Fruit fly (Drosophila melanogaster): ENCODE measurements around the gene mrn.

Gene mrn

DNA sequence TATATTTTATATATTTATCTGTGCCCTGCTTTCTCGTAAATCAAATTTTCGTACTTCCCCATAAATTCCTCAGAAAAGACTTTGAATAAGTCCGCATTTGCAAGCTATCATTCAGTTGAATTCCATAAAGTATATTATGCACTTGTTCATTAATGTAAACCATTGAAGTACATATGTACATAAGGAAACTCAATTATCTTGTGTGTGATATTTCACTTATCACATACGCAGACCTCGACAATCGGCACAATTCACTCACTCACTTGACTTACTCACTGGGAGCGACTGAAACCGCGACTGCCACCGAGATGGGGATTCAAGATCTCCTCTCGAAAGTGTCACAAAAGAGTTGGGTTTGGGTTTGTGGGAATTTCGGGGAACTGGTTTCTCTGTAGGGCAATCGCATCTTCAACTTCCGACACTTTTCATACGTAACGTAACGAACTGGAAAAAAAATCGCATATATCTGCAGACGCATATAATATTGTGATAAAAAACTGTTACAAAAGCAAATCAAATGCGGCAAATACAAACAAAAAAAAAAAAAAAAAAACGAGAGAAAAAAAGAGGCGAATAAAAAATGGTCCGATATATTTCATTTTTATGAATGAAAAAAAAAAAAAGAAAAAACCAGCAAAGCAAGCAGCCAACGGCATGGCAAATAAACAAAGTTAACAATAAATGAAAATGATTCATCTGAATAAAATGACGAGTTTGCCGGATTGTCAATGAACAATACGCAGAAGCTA lies 16.9 kb upstream of the mrn start:
- no peak for TF ChIP-seq bab1 (GFP tag; optimal IDR thresholded peaks at IDR 0.05)
- peak; percentile 78 for TF ChIP-seq kay (GFP tag; ENCODE audit: borderline replicate concordance)

DNA sequence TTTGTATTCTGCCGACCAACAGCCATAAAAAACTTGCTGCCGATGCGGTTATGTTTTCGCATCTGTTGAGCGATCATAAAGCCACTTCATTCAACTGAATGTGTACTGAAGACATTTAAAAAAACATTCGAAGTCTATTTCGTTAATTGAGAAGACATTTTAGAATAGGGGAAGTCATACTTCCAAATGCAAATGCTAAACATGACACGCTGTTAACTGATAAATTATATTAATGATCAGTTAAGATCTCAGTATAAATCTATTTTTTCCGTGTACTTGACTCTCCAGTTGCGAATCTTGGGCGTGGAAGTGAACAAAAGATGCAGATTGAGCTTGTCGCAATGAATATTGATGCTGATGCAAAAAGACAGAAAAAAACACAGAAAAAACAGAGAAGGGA lies 15.6 kb upstream of the mrn start:
- TF ChIP-seq Mnt (GFP tag; optimal IDR thresholded peaks at IDR 0.05) (no peak), tj (GFP tag; optimal IDR thresholded peaks at IDR 0.05) (peak; percentile 70)

DNA sequence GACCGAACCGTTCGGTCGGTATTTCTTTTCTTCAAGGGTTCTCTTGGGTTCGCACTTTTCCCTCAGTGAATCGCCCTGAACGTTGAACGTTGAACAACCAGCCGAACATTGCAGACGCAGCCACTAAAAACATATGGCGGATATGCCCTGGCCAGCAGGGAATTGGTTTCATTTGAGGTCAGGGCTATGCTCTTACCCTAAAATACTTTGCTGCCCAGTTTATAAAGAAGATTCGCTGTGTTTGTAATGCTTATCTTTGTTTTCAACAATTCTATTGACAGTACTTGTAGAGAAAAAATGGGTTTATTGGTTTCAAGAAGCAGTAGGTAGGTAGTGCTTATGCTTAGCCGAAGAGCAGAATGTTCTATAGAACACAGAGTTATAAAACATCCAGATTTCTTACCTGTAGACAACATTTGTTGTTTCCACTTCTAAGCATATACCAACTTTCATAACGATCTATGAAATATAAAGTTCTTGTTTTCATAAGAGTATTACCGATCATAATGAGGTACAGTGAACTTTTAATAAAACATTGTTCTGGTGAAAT lies 14.9 kb upstream of the mrn start:
- peak; percentile 35 for TF ChIP-seq CG12768 (GFP tag; optimal IDR thresholded peaks at IDR 0.05)
- TF ChIP-seq CG1620 (GFP tag; optimal IDR thresholded peaks at IDR 0.05), result no peak

DNA sequence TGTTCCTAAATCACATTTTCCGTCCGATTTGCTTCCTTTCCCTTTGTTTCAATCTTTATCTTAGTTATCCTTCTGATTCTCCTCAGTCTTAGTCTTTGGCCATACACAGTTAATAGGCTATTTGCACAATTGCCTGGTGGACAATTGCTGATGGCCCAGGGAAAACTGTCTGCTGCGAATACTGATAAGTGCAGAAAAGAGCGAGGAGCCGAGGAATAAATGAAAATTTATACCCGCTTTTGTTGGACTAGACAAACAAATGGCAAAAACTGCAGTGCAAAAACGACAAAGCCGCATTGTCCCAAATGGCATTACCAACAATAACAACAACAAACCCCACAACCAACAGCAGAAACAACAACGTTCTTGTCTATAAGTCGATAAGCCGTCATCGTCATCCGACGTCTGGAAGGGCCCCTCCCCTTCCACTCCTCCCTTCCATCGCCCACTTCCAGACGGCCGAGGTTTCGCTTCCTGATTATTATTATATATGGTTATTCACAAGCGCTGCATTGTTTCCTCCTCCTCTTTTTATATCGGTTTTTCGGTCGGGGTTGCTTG lies 13.8 kb upstream of the mrn start:
- TF ChIP-seq CG12768 (GFP tag; optimal IDR thresholded peaks at IDR 0.05), result peak; percentile 4
- peak; percentile 8 for TF ChIP-seq kay (GFP tag; ENCODE audit: borderline replicate concordance)
- no peak for TF ChIP-seq CG5204 (GFP tag; optimal IDR thresholded peaks at IDR 0.05)

DNA sequence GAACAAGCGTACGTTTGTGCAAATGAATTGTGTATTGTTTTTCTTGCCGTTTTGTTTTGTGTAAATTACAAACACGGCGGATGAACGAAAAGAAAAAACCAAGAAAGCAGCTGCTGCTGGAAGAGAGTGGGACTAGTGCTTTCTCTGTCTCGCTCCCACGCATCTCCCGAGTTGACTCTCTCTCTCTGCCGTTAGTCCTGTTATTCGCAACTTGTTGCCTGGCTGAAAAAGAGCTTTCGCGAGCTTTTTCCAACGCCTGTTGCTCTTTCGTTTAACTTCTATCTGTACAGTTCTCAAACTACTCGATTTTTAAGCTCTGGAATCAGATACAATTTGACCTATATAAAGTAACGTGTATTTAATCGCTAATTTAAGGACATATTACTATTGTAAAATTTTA lies 13.1 kb upstream of the mrn start:
- TF ChIP-seq CG1620 (GFP tag; optimal IDR thresholded peaks at IDR 0.05) (no peak), ovo (GFP tag; optimal IDR thresholded peaks at IDR 0.05) (peak; percentile 17)

DNA sequence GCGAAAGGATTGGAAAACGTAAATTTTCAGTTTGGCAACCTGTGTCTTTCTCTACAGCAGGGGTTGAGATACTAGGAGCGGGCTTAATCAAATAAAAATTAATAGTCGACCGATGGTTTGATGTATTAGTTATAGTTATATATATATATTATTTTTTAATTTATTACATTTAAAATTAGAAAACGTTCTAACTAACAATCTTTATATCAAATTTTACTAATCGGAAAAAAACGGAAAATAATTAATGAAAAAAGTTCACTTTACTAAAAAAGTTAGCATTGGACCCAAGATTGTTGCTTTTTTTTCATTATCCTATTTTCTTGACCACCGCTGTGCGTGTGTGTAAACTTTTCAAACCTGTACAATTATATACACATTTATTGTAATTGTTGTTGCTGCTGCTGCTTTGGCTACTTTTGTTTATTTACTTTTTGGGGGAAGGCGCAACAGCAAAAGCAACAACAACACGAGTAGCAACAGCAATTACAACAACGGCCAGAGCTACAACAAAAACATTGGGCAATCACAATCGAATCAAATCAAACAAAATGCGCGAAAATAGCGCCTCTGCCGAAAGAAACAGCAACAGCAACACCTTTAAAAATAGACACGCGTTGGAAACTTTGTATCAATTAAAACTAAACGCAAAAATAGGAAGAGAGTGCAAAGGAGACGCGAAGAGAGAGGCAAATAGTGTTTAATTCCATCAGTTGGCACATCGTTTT lies 12.4 kb upstream of the mrn start:
- TF ChIP-seq toe (GFP tag; optimal IDR thresholded peaks at IDR 0.05) (no peak), CG33017 (tag; optimal IDR thresholded peaks at IDR 0.05) (peak; percentile 28)

DNA sequence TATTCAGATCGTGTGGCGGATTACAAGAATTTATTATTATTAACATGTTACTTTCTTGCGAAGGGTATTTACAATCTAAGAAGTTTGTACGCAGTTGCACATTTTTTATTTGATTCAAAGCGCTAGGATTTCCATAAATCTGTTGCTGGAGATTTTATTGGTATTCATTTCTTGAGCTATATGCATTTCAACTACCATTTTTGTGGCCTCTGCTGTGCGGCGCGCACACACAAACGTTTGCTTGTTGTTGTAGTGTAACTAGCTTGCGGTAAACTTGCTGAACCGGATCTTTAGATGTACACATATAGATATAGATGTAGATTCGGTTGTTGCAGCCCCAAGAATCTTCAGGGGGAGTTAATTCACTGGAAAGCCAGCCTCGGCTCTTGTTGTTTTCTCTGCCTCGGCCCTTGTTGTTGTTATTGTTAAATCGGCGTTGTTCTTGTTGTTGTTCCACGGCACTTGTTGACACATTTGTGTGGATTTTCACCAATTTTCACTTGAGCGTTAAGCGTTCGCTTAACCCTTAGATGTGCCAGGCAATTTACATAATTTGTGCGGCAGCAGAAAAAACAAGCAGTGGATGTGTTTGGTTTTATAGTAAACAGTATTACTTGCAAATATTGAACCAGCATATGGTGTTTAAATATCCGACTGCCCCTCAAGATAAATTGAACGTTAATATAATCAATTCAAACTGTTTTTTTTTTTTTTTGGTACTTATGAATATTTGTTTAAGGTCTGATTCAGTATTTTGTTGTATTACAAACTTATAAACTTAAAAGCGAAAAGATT lies 10.7 kb upstream of the mrn start:
- TF ChIP-seq Clk (GFP tag; optimal IDR thresholded peaks at IDR 0.05) (no peak), bab1 (GFP tag; optimal IDR thresholded peaks at IDR 0.05) (no peak), kay (GFP tag; ENCODE audit: borderline replicate concordance) (no peak), CG14711 (tag; optimal IDR thresholded peaks at IDR 0.05) (no peak), CG33017 (tag; optimal IDR thresholded peaks at IDR 0.05) (no peak), tj (GFP tag; optimal IDR thresholded peaks at IDR 0.05) (no peak), cic (GFP tag; optimal IDR thresholded peaks at IDR 0.05) (no peak), Crg-1 (GFP tag; optimal IDR thresholded peaks at IDR 0.05) (no peak), CG5204 (GFP tag; optimal IDR thresholded peaks at IDR 0.05) (no peak), CG7045 (GFP tag; optimal IDR thresholded peaks at IDR 0.05) (no peak), CG7101 (tag; optimal IDR thresholded peaks at IDR 0.05) (no peak), CG1620 (GFP tag; optimal IDR thresholded peaks at IDR 0.05) (no peak), toe (GFP tag; optimal IDR thresholded peaks at IDR 0.05) (no peak), pad (GFP tag; optimal IDR thresholded peaks at IDR 0.05) (no peak), CG11617 (GFP tag; optimal IDR thresholded peaks at IDR 0.05) (no peak), Mnt (GFP tag; optimal IDR thresholded peaks at IDR 0.05) (no peak), ovo (GFP tag; optimal IDR thresholded peaks at IDR 0.05) (no peak), Hr96 (GFP tag; optimal IDR thresholded peaks at IDR 0.05) (no peak)

DNA sequence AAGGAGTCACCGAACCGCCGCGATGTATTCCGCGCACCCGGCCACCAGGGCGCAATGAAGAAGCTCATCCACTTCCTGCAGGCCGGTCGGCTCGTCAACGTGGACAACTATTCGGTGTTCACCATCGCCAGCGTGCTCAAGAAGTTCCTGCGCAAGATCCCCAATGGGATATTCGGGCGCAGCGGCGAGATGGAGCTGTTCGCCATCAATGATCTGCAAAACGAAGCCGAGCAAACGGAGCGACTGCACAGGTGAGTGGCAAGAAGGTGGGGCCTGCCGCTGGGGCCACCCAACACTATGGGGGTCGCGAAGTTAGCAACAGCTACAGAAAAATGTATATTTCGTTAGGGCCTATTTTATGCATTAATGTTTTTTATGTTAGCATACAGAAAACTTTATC lies 9.4 kb upstream of the mrn start:
- TF ChIP-seq CG1620 (GFP tag; optimal IDR thresholded peaks at IDR 0.05) (no peak), CG5204 (GFP tag; optimal IDR thresholded peaks at IDR 0.05) (no peak), toe (GFP tag; optimal IDR thresholded peaks at IDR 0.05) (no peak), cnc (optimal IDR thresholded peaks at IDR 0.05) (no peak), kay (GFP tag; ENCODE audit: borderline replicate concordance) (no peak), cic (GFP tag; optimal IDR thresholded peaks at IDR 0.05) (no peak), Hr96 (GFP tag; optimal IDR thresholded peaks at IDR 0.05) (no peak), ovo (GFP tag; optimal IDR thresholded peaks at IDR 0.05) (no peak), tj (GFP tag; optimal IDR thresholded peaks at IDR 0.05) (no peak)

Measured in whole organism, adult.